Fruit fly (Drosophila melanogaster): ENCODE results near the gene fax.

Gene fax

DNA sequence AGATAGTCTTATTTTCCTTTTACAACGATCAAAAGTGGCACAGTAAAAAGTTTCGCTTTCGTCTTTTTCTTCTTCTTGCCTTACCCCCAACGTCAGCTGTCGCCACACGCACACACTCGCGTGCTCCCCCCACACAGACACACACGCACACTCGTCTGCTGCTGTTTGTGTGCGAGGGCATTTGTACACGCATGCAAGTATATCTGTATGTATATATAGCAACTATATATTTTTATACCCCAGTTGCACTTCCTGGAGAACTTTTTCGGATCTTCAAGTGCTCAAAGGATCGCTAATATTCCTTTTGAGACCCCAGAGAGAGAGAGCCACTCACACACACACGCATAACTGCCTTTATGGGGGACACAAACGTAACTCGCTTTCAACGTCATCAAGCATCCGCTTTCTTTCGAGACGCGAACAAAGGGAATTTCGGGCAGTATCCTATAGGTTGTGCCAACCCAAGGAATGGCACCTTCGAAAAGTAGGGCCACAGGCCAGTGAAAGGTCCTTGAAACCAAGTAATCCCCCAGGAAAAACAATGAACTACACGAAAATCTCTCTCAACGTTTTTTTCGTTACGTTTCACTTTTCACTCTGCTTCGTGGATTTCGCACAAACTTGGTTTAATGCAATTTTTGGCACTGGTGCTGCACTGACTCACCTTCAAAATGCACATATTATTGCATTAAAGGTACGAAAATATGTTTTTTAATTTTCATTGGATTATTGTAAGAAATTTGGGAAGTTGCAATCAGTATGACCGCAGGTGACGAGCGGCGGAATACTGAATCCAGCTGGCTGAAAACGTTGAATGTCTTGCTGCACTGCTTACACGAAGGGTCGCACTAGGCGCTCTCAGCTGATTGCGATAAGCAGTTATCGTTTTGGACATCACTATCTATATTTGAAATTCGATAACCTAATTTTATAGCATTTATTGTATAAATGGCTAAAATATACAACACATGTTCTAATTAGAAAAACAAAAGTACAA is 33.6 kb downstream of the fax start, which contains the start of gene roq (continued):
- no peak for TF ChIP-seq Atf3 (GFP tag; optimal IDR thresholded peaks at IDR 0.05)
- TF ChIP-seq chm (GFP tag; IDR thresholded peaks at IDR 0.05) = no peak
- no peak for TF ChIP-seq fd64A (GFP tag; optimal IDR thresholded peaks at IDR 0.05)
- TF ChIP-seq CG30431 (GFP tag; optimal IDR thresholded peaks at IDR 0.05) = no peak
- TF ChIP-seq CG8478 (optimal IDR thresholded peaks at IDR 0.05) = peak; percentile 86
- TF ChIP-seq Awh (GFP tag; IDR thresholded peaks at IDR 0.05) = no peak
- TF ChIP-seq dmrt99B (tag; optimal IDR thresholded peaks at IDR 0.05) = no peak
- peak; percentile 26 for TF ChIP-seq CG8924 (tag; optimal IDR thresholded peaks at IDR 0.05)
- no peak for TF ChIP-seq CG7786 (GFP tag; optimal IDR thresholded peaks at IDR 0.05)
- TF ChIP-seq trh (GFP tag; optimal IDR thresholded peaks at IDR 0.05) = no peak
- no peak for TF ChIP-seq CG3281 (GFP tag; optimal IDR thresholded peaks at IDR 0.05)
- peak; percentile 17 for TF ChIP-seq CG34376 (GFP tag; optimal IDR thresholded peaks at IDR 0.05)
- TF ChIP-seq CG14860 (GFP tag; IDR thresholded peaks at IDR 0.05; ENCODE audit: partially characterized antibody) = peak; percentile 51; the same call in 2 of the 3 replicates
- TF ChIP-seq trem (tag; optimal IDR thresholded peaks at IDR 0.05) = peak; percentile 68
- TF ChIP-seq CG13624 (GFP tag; optimal IDR thresholded peaks at IDR 0.05) = peak; percentile 12
- TF ChIP-seq HLH3B (GFP tag; IDR thresholded peaks at IDR 0.05) = no peak
- peak; percentile 71 for TF ChIP-seq HLH4C (GFP tag; IDR thresholded peaks at IDR 0.05; ENCODE audit: partially characterized antibody)
- TF ChIP-seq HLH54F (GFP tag; optimal IDR thresholded peaks at IDR 0.05) = no peak
- TF ChIP-seq CG1024 (GFP tag; IDR thresholded peaks at IDR 0.05) = no peak
- TF ChIP-seq crp (GFP tag; optimal IDR thresholded peaks at IDR 0.05) = peak; percentile 96 to 99
- TF ChIP-seq ttk (GFP tag; IDR thresholded peaks at IDR 0.05) = no peak
- peak; percentile 77 for TF ChIP-seq MBD-R2 (GFP tag; IDR thresholded peaks at IDR 0.05)
- TF ChIP-seq Drgx (GFP tag; IDR thresholded peaks at IDR 0.05) = no peak
- no peak for TF ChIP-seq CG16863 (GFP tag; optimal IDR thresholded peaks at IDR 0.05)
- TF ChIP-seq slou (GFP tag; optimal IDR thresholded peaks at IDR 0.05) = no peak
- TF ChIP-seq bab2 (GFP tag; optimal IDR thresholded peaks at IDR 0.05) = no peak
- no peak for TF ChIP-seq onecut (GFP tag; IDR thresholded peaks at IDR 0.05)
- TF ChIP-seq zen (tag; optimal IDR thresholded peaks at IDR 0.05) = peak; percentile 43
- no peak for TF ChIP-seq CG12942 (GFP tag; optimal IDR thresholded peaks at IDR 0.05)
- no peak for TF ChIP-seq crol (GFP tag; IDR thresholded peaks at IDR 0.05)
- no peak for TF ChIP-seq slbo (GFP tag; IDR thresholded peaks at IDR 0.05)
- no peak for TF ChIP-seq CG15479 (GFP tag; optimal IDR thresholded peaks at IDR 0.05)
- TF ChIP-seq amos (GFP tag; IDR thresholded peaks at IDR 0.05; ENCODE audit: partially characterized antibody) = peak; percentile 59; the same call in 1 of the 2 replicates
- no peak for TF ChIP-seq CG15269 (tag; optimal IDR thresholded peaks at IDR 0.05)
- no peak for TF ChIP-seq lbe (GFP tag; optimal IDR thresholded peaks at IDR 0.05)
- no peak for TF ChIP-seq pros (GFP tag; optimal IDR thresholded peaks at IDR 0.05)
- no peak for TF ChIP-seq en (GFP tag; optimal IDR thresholded peaks at IDR 0.05)
- TF ChIP-seq jigr1 (GFP tag; IDR thresholded peaks at IDR 0.05) = no peak
- no peak for TF ChIP-seq salm (tag; optimal IDR thresholded peaks at IDR 0.05)
- TF ChIP-seq jumu (GFP tag; optimal IDR thresholded peaks at IDR 0.05) = no peak
- peak; percentile 72; the same call in 1 of the 2 replicates for TF ChIP-seq CG13287 (GFP tag; IDR thresholded peaks at IDR 0.05; ENCODE audit: partially characterized antibody)
- TF ChIP-seq CG6654 (GFP tag; optimal IDR thresholded peaks at IDR 0.05) = no peak
- TF ChIP-seq kay (GFP tag; optimal IDR thresholded peaks at IDR 0.05) = no peak
- TF ChIP-seq CG18262 (tag; optimal IDR thresholded peaks at IDR 0.05) = no peak
- TF ChIP-seq Oaz (GFP tag; IDR thresholded peaks at IDR 0.05) = no peak
- peak; percentile 46; the same call in 1 of the 2 replicates for TF ChIP-seq ato (GFP tag; IDR thresholded peaks at IDR 0.05; ENCODE audit: partially characterized antibody)
- TF ChIP-seq Dbx (GFP tag; IDR thresholded peaks at IDR 0.05) = 0 out of 3 replicates have a peak, but pooled peaks have one; percentile 46
- no peak for TF ChIP-seq dysf (GFP tag; IDR thresholded peaks at IDR 0.05)
- TF ChIP-seq Doc2 (GFP tag; IDR thresholded peaks at IDR 0.05) = no peak

Data from whole organism, embryonic.